Worm (Caenorhabditis elegans): Measurements from ENCODE around the gene pph-1.

Gene pph-1

ce11 chrV:10711829-10712607 is 9.7 kb downstream of the pph-1 start:
- no peak for TF ChIP-seq W03F9.2 (tag; optimal IDR thresholded peaks at IDR 0.05)

DNA sequence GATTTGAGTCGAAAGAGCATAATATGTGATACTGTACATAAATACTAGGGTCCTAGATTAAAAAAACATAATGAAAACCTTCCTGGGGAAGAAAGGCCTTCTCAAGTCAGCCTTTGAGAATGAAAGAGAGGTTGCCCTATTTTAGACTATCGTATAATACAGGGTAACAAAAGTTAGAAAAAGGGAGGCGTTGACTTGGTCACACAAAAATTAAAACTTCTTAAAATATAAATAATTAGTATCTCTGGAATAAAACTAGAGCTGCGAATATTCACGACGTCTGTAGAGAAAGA is 10.2 kb downstream of the pph-1 start:
- no peak for TF ChIP-seq dao-5 (tag; optimal IDR thresholded peaks at IDR 0.05)
- no peak for TF ChIP-seq him-1 (tag; optimal IDR thresholded peaks at IDR 0.05)
- TF ChIP-seq W03F9.2 (tag; optimal IDR thresholded peaks at IDR 0.05), result no peak

- TF ChIP-seq W03F9.2 (tag; optimal IDR thresholded peaks at IDR 0.05) (no peak), dao-5 (tag; optimal IDR thresholded peaks at IDR 0.05) (no peak), him-1 (tag; optimal IDR thresholded peaks at IDR 0.05) (no peak)
These were observed 11.4 kb downstream of the pph-1 start for ce11 chrV:10713704-10714239.

- TF ChIP-seq him-1 (tag; optimal IDR thresholded peaks at IDR 0.05) (no peak), dao-5 (tag; optimal IDR thresholded peaks at IDR 0.05) (no peak), W03F9.2 (tag; optimal IDR thresholded peaks at IDR 0.05) (no peak)
These were observed 12.3 kb downstream of the pph-1 start for ce11 chrV:10714630-10715029.

ce11 chrV:10715158-10716152 is 13.1 kb downstream of the pph-1 start:
- TF ChIP-seq dao-5 (tag; optimal IDR thresholded peaks at IDR 0.05), result no peak
- peak; percentile 40 for TF ChIP-seq W03F9.2 (tag; optimal IDR thresholded peaks at IDR 0.05)
- TF ChIP-seq him-1 (tag; optimal IDR thresholded peaks at IDR 0.05), result peak; percentile 91

DNA sequence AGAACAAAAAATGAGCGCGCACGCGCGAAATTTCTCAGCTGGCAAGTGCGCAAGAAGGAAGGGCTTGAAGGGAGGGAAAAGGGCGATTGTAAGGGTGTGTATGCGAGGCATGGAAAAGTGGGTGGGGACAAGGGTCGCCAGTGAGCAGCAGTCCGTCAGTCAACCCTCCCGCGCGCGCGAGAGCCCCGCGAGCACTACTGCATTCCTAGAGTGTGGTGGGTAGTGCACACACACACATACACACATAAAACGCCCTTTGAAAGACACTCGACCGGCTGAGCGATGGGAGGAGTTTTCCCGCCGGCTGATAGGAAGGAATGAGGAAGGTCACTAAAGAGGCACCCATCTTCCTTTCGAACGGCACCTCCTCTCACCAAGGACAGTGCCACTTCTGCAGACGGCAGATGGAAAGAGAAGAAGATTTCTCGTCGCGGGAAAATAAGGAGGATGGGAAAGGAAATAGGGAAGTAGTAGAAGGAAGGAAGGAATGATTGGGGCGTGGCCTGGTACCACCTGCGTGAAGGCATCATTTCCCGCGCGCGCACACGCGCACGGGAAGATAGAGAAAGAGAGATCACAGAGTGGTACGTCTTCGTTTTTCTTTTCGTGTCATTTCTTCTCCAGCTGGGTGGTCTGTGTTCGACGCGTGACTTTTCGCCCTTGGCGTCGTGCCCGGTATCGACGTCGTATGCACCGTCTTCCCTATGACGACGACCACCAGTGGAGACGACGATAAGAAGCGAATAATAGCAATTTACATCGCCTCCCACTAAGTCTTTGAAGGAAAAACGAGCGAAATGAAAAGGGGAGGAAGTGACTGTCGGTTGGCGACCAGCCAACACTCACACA is 14.7 kb downstream of the pph-1 start:
- no peak for TF ChIP-seq dao-5 (tag; optimal IDR thresholded peaks at IDR 0.05)
- no peak for TF ChIP-seq him-1 (tag; optimal IDR thresholded peaks at IDR 0.05)
- no peak for TF ChIP-seq W03F9.2 (tag; optimal IDR thresholded peaks at IDR 0.05)

DNA sequence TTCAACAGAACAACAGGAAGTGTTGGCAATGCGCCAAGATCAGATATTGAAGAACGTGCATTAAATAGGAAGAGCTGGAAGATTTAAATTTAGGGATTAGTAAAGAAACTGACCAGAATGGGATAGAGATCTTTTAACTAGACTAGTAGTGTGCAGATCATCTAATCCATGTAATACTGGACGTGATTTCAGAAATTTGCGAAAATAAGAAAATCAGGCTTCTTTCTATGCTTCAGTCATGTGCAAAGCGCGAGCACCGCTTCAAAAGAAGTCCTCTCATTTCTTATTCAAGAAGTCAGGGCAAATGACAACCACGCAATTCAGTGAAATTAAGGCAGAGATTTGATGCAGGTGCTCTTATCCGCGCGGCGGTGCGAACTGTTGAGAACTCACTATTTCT is 15.7 kb downstream of the pph-1 start:
- TF ChIP-seq W03F9.2 (tag; optimal IDR thresholded peaks at IDR 0.05), result no peak

DNA sequence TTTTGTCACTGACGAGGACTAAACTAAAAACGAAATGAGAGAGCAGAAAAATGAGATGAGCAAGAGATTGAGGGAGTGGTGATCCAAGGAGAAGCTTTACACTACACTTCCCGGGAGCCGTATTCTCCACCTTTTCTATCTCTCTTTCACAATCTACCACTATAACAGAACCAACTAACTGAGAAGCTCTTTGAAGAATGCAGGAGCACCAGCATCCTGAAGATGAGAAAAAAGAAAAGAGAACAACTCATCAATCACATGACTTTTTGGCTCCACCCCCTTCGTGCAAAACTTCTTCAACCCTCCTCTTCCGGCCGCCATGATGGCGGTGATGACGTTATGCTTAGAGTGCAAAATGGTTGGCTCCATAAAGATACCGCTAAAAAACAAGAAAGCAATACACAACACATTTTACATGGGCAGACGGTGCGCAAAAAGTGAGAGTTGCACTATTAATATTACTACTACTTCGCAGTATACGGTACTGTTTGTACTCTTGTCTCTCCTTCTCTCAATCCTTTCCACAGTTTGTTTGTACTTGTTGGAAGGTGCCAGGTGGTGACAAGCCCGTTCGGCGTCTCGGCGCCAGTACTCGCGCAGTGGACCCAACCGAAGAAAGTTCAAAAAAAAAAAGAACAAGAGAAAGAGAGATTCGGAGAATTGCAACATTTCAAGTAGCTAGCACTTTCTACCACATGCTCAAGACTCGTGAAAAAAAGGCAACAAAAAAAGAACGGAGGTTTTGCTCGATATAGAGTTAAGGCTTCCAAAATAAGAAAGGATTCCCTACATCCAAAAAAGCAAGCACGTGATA is 16.9 kb downstream of the pph-1 start:
- TF ChIP-seq W03F9.2 (tag; optimal IDR thresholded peaks at IDR 0.05) (no peak), him-1 (tag; optimal IDR thresholded peaks at IDR 0.05) (no peak), dao-5 (tag; optimal IDR thresholded peaks at IDR 0.05) (no peak)

DNA sequence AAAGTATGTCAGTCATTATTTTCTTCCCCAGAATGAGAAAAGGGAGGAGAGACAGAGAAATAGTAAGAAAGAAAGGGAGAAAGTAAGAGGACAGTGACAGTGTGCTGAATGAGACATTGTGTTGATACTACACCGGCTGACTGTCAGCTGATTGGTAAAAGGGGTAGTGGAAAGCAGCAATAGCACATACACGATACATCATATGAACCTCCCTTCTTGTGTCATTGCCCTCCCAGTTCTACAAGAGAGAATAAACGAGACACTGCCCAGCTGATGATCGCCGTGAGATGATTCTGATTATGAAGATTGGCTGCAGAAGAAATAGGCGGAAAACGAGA is 17.5 kb downstream of the pph-1 start:
- TF ChIP-seq W03F9.2 (tag; optimal IDR thresholded peaks at IDR 0.05), result peak; percentile 11
- no peak for TF ChIP-seq him-1 (tag; optimal IDR thresholded peaks at IDR 0.05)
- TF ChIP-seq dao-5 (tag; optimal IDR thresholded peaks at IDR 0.05), result no peak

ce11 chrV:10720303-10720847 is 18.0 kb downstream of the pph-1 start:
- TF ChIP-seq dao-5 (tag; optimal IDR thresholded peaks at IDR 0.05) (no peak), W03F9.2 (tag; optimal IDR thresholded peaks at IDR 0.05) (no peak), him-1 (tag; optimal IDR thresholded peaks at IDR 0.05) (no peak)

ce11 chrV:10720876-10721275 is 18.5 kb downstream of the pph-1 start:
- TF ChIP-seq him-1 (tag; optimal IDR thresholded peaks at IDR 0.05) (no peak), W03F9.2 (tag; optimal IDR thresholded peaks at IDR 0.05) (no peak), dao-5 (tag; optimal IDR thresholded peaks at IDR 0.05) (no peak)

DNA sequence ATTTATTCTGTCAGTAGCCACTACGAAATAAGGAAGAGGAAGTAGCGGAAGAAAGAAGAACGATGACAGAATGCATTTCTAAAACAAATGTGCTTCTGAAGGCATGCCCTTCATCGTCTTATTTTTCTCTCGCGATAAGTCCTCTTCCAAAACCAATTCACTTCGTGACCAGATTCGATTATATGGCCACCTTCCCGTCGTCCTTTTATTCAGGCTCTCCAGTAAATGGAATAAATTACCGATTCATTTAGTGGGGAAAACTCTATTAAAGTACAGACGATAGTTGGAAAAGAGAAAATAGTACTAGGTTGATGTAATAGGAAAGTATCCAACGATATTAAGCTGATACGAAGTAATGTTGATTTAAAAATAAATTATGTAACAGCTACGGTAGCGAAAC is 19.0 kb downstream of the pph-1 start:
- TF ChIP-seq him-1 (tag; optimal IDR thresholded peaks at IDR 0.05) (no peak), dao-5 (tag; optimal IDR thresholded peaks at IDR 0.05) (no peak), W03F9.2 (tag; optimal IDR thresholded peaks at IDR 0.05) (no peak)
